Worm (Caenorhabditis elegans) whole organism, midembryonic: Measurements from ENCODE around the gene scc-3.

Source experiments
- T22C8.4 ChIP-seq: fragments of 200-800 bp; sonication (Bioruptor generic); IDR thresholded peaks from 2 replicates; pipeline ENCODE4 v1.3.6; 2022; ENCODE audit warnings: missing genetic modification characterization, missing compliant biosample characterization
- klf-2 ChIP-seq: fragments of 200-800 bp; sonication (Bioruptor generic); conservative IDR thresholded peaks from 2 replicates; pipeline ENCODE4 v1.3.6; 2022; ENCODE audit warnings: missing genetic modification reagents, missing genetic modification characterization, missing compliant biosample characterization
- med-1 ChIP-seq: sonication (generic microtip); optimal IDR thresholded peaks from 2 replicates; lab custom pipeline; 2017; ENCODE audit warnings: missing genetic modification characterization, mild to moderate bottlenecking, missing compliant biosample characterization, antibody characterized with exemption, missing genetic modification reagents; ENCODE audit not compliant: insufficient read depth
- ref-1 ChIP-seq: fragments of 200-800 bp; sonication (Bioruptor generic); conservative IDR thresholded peaks from 2 replicates; pipeline ENCODE4 v1.3.6; 2022; ENCODE audit warnings: missing genetic modification reagents, missing genetic modification characterization, missing compliant biosample characterization
- ztf-23 ChIP-seq: fragments of 200-800 bp; sonication (Bioruptor generic); IDR thresholded peaks from 2 replicates; pipeline ENCODE4 v1.3.6; 2022; ENCODE audit warnings: missing genetic modification reagents, missing genetic modification characterization, missing compliant biosample characterization

- TF ChIP-seq klf-2 (peak; percentile 98), med-1 (GFP tag; lab: Kevin White, UChicago) (peak; percentile 67), ztf-23 (peak; percentile 97), ref-1 (GFP tag; lab: Robert Waterston, UW) (peak; percentile 90), T22C8.4 (GFP tag; lab: Robert Waterston, UW) (peak; percentile 93)
These were observed 16.5 kb downstream of the scc-3 start for ce11 chrV:12780248-12780647.
